Comparison of ENCODE assay signal across 4 worm cellular contexts in the genomic region with DNA sequence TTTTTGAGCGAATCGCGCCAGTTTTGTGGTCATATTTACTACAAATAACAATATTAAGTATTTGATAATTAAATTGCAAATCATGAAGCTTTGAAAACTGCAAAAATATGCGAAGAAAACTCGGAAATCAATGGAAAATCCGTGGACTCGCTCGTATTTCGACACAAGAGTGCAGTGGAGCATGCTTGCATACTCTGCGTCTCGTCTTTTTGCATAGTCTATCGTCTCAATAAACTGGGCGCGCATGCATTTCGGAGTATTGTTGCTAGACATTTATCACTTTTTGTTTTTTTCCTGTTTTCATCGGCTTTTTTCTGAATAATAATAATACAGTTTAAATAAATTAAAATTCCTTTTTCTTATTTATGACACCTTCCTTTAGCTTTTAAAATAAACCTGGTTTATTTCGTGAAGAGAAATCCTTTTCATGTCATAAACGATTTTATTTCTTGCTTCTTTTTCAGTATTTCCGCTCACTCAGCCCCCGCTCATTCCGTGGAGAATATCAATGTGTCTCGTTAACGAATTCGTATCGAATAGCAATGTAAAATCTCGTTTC.
TF ChIP-seq lines count a peak whose summit lies in the region.

A gene (minus strand): TSS at position 38 of the 559 bp plus-strand sequence.
A gene (plus strand): TSS at position 509 of the 559 bp plus-strand sequence.

TF ChIP-seq in whole organism, L2 larva, 48 proteins besides CTCF, POLR2A, EP300 and RAD21 (continued from another document):
- TF ChIP-seq snpc-4 (tag; optimal IDR thresholded peaks at IDR 0.05; lab: Kevin White, UChicago) (peak; percentile 83), zag-1 (tag; optimal IDR thresholded peaks at IDR 0.05; lab: Kevin White, UChicago) (peak; percentile 73), elt-3 (tag; optimal IDR thresholded peaks at IDR 0.05; lab: Kevin White, UChicago) (no peak), gmeb-1 (tag; optimal IDR thresholded peaks at IDR 0.05; lab: Kevin White, UChicago) (peak; percentile 91), ztf-11 (tag; optimal IDR thresholded peaks at IDR 0.05; lab: Kevin White, UChicago) (peak; percentile 55), sem-4 (tag; optimal IDR thresholded peaks at IDR 0.05; lab: Kevin White, UChicago) (peak; percentile 71), ceh-16 (tag; optimal IDR thresholded peaks at IDR 0.05; lab: Kevin White, UChicago) (peak; percentile 86), nhr-21 (tag; optimal IDR thresholded peaks at IDR 0.05; lab: Kevin White, UChicago) (peak; percentile 93), fos-1 (tag; optimal IDR thresholded peaks at IDR 0.05; lab: Kevin White, UChicago) (peak; percentile 68), sma-3 (GFP tag; optimal IDR thresholded peaks at IDR 0.05; lab: Kevin White, UChicago) (peak; percentile 93), blmp-1 (tag; optimal IDR thresholded peaks at IDR 0.05; lab: Kevin White, UChicago; ENCODE audit: insufficient read depth) (peak; percentile 70), R02D3.7 (tag; optimal IDR thresholded peaks at IDR 0.05; lab: Kevin White, UChicago) (peak; percentile 96), nhr-237 (tag; optimal IDR thresholded peaks at IDR 0.05; lab: Kevin White, UChicago) (no peak), sma-9 (GFP tag; optimal IDR thresholded peaks at IDR 0.05; lab: Kevin White, UChicago) (peak; percentile 89), sma-9 (tag; optimal IDR thresholded peaks at IDR 0.05; lab: Kevin White, UChicago) (no peak), aly-2 (tag; optimal IDR thresholded peaks at IDR 0.05; lab: Kevin White, UChicago) (no peak), ZK546.5 (tag; optimal IDR thresholded peaks at IDR 0.05; lab: Kevin White, UChicago) (no peak), unc-55 (GFP tag; optimal IDR thresholded peaks at IDR 0.05; lab: Kevin White, UChicago) (peak; percentile 99), F13H6.1 (tag; optimal IDR thresholded peaks at IDR 0.05; lab: Kevin White, UChicago) (peak; percentile 88), nhr-25 (tag; optimal IDR thresholded peaks at IDR 0.05; lab: Kevin White, UChicago) (peak; percentile 92), ama-1 (optimal IDR thresholded peaks at IDR 0.05; lab: Kevin White, UChicago) (peak; percentile 72), ztf-4 (tag; optimal IDR thresholded peaks at IDR 0.05; lab: Kevin White, UChicago) (peak; percentile 79), lin-39 (tag; optimal IDR thresholded peaks at IDR 0.05; lab: Kevin White, UChicago) (peak; percentile 82), nhr-10 (tag; optimal IDR thresholded peaks at IDR 0.05; lab: Kevin White, UChicago) (peak; percentile 47), nhr-129 (tag; optimal IDR thresholded peaks at IDR 0.05; lab: Kevin White, UChicago) (peak; percentile 95), lin-13 (GFP tag; optimal IDR thresholded peaks at IDR 0.05; lab: Kevin White, UChicago) (peak; percentile 93), ztf-1 (GFP tag; conservative IDR thresholded peaks at IDR 0.05; lab: Robert Waterston, UW) (no peak)

TF ChIP-seq in whole organism, L4 larva, 104 proteins besides CTCF, POLR2A, EP300 and RAD21 (continued from another document and continues in another):
- TF ChIP-seq nhr-42 (GFP tag; IDR thresholded peaks at IDR 0.05; lab: Robert Waterston, UW): 0 out of 2 replicates have a peak, but pooled peaks have one; percentile 44
- TF ChIP-seq rbr-2 (tag; optimal IDR thresholded peaks at IDR 0.05; lab: Kevin White, UChicago): peak; percentile 85
- peak; percentile 100 for TF ChIP-seq lin-38 (GFP tag; IDR thresholded peaks at IDR 0.05; lab: Robert Waterston, UW)
- TF ChIP-seq lsy-2 (tag; optimal IDR thresholded peaks at IDR 0.05; lab: Kevin White, UChicago): peak; percentile 67 to 95
- TF ChIP-seq mdl-1 (tag; optimal IDR thresholded peaks at IDR 0.05; lab: Kevin White, UChicago): peak; percentile 33 to 75
- peak; percentile 96 for TF ChIP-seq aha-1 (tag; lab: Kevin White, UChicago)
- TF ChIP-seq egl-27 (tag; optimal IDR thresholded peaks at IDR 0.05; lab: Kevin White, UChicago): no peak
- 0 out of 2 replicates have a peak, but pooled peaks have one; percentile 14 for TF ChIP-seq lin-1 (GFP tag; IDR thresholded peaks at IDR 0.05; lab: Robert Waterston, UW)
- peak; percentile 94 for TF ChIP-seq nhr-6 (tag; optimal IDR thresholded peaks at IDR 0.05; lab: Kevin White, UChicago)
- TF ChIP-seq spr-1 (tag; optimal IDR thresholded peaks at IDR 0.05; lab: Kevin White, UChicago): peak; percentile 67
- TF ChIP-seq nhr-25 (tag; optimal IDR thresholded peaks at IDR 0.05; lab: Kevin White, UChicago; ENCODE audit: borderline replicate concordance, insufficient read depth): peak; percentile 6
- peak in 1 of 2 experiments; percentile 73 for TF ChIP-seq hif-1 (tag; optimal IDR thresholded peaks at IDR 0.05; lab: Kevin White, UChicago)
- peak; percentile 27 for TF ChIP-seq unc-130 (GFP tag; optimal IDR thresholded peaks at IDR 0.05; lab: Kevin White, UChicago)
- no peak for TF ChIP-seq lir-3 (tag; optimal IDR thresholded peaks at IDR 0.05; lab: Kevin White, UChicago)
- peak; percentile 90 for TF ChIP-seq hlh-30 (tag; optimal IDR thresholded peaks at IDR 0.05; lab: Kevin White, UChicago; ENCODE audit: insufficient read depth)
- peak; percentile 45 for TF ChIP-seq zfp-2 (tag; optimal IDR thresholded peaks at IDR 0.05; lab: Kevin White, UChicago)
- TF ChIP-seq nhr-102 (tag; optimal IDR thresholded peaks at IDR 0.05; lab: Kevin White, UChicago): peak; percentile 75
- peak; percentile 84 for TF ChIP-seq nhr-11 (tag; optimal IDR thresholded peaks at IDR 0.05; lab: Kevin White, UChicago)
- TF ChIP-seq duxl-1 (tag; optimal IDR thresholded peaks at IDR 0.05; lab: Kevin White, UChicago; ENCODE audit: poor library complexity): peak; percentile 85
- peak; percentile 58 for TF ChIP-seq ama-1 (optimal IDR thresholded peaks at IDR 0.05; lab: Kevin White, UChicago)
- no peak for TF ChIP-seq ceh-62 (tag; optimal IDR thresholded peaks at IDR 0.05; lab: Kevin White, UChicago)
- TF ChIP-seq ctbp-1 (GFP tag; IDR thresholded peaks at IDR 0.05; lab: Robert Waterston, UW): 0 out of 2 replicates have a peak, but pooled peaks have one; percentile 52
- peak; percentile 100 for TF ChIP-seq T20F7.1 (GFP tag; optimal IDR thresholded peaks at IDR 0.05; lab: Kevin White, UChicago)
- peak; percentile 93 for TF ChIP-seq R02D3.7 (tag; optimal IDR thresholded peaks at IDR 0.05; lab: Kevin White, UChicago)
- no peak for TF ChIP-seq saeg-2 (GFP tag; IDR thresholded peaks at IDR 0.05; lab: Robert Waterston, UW)
- peak; percentile 76 for TF ChIP-seq T26A8.4 (GFP tag; IDR thresholded peaks at IDR 0.05; lab: Robert Waterston, UW)
- TF ChIP-seq gei-8 (GFP tag; optimal IDR thresholded peaks at IDR 0.05; lab: Kevin White, UChicago): no peak
- peak; percentile 96 for TF ChIP-seq Y48G9A.11 (GFP tag; IDR thresholded peaks at IDR 0.05; lab: Robert Waterston, UW)
- peak; percentile 76 for TF ChIP-seq lin-13 (GFP tag; optimal IDR thresholded peaks at IDR 0.05; lab: Kevin White, UChicago)
- TF ChIP-seq zip-2 (tag; optimal IDR thresholded peaks at IDR 0.05; lab: Kevin White, UChicago): no peak
- no peak for TF ChIP-seq skn-1 (tag; optimal IDR thresholded peaks at IDR 0.05; lab: Kevin White, UChicago)
- peak; percentile 82 for TF ChIP-seq fkh-10 (GFP tag; optimal IDR thresholded peaks at IDR 0.05; lab: Kevin White, UChicago)

TF ChIP-seq in whole organism, late embryonic, 69 proteins besides CTCF, POLR2A, EP300 and RAD21 (continued from another document):
- TF ChIP-seq unc-55 (GFP tag; optimal IDR thresholded peaks at IDR 0.05; lab: Kevin White, UChicago) (peak; percentile 81), syd-9 (tag; optimal IDR thresholded peaks at IDR 0.05; lab: Kevin White, UChicago) (no peak), fkh-6 (tag; optimal IDR thresholded peaks at IDR 0.05; lab: Kevin White, UChicago) (no peak)
TF ChIP-seq in whole organism, late embryonic: peak in this region for 17.

TF ChIP-seq in whole organism, mixed stage, embryonic, 35 proteins besides CTCF, POLR2A, EP300 and RAD21 (continued from another document):
- TF ChIP-seq zip-8 (tag; optimal IDR thresholded peaks at IDR 0.05; lab: Kevin White, UChicago) (no peak), nhr-76 (tag; optimal IDR thresholded peaks at IDR 0.05; lab: Kevin White, UChicago) (no peak), ztf-11 (tag; optimal IDR thresholded peaks at IDR 0.05; lab: Kevin White, UChicago) (no peak), mls-2 (tag; optimal IDR thresholded peaks at IDR 0.05; lab: Kevin White, UChicago) (no peak), lin-13 (tag; optimal IDR thresholded peaks at IDR 0.05; lab: Kevin White, UChicago) (peak; percentile 92), unc-120 (tag; optimal IDR thresholded peaks at IDR 0.05; lab: Kevin White, UChicago; ENCODE audit: poor library complexity, severe bottlenecking) (no peak), nhr-237 (tag; optimal IDR thresholded peaks at IDR 0.05; lab: Kevin White, UChicago) (peak; percentile 92), bed-3 (GFP tag; optimal IDR thresholded peaks at IDR 0.05; lab: Kevin White, UChicago) (no peak)
